Worm (Caenorhabditis elegans): ENCODE measurements around the gene tmd-2.

ce11 chrV:8323545-8323944 is 10.9 kb upstream of the tmd-2 start:
- no peak for TF ChIP-seq mdl-1 (tag; optimal IDR thresholded peaks at IDR 0.05)
- TF ChIP-seq nhr-6 (tag; optimal IDR thresholded peaks at IDR 0.05), result no peak
- no peak for TF ChIP-seq lin-39 (tag; optimal IDR thresholded peaks at IDR 0.05)
- no peak for TF ChIP-seq elt-3 (tag; optimal IDR thresholded peaks at IDR 0.05)
- no peak for TF ChIP-seq ztf-11 (tag; optimal IDR thresholded peaks at IDR 0.05)
